Worm (Caenorhabditis elegans) whole organism, late embryonic: ENCODE data around the gene F57G12.2.

Experiments used
- ceh-6 ChIP-seq: fragments of 200-800 bp; sonication (Bioruptor generic); optimal IDR thresholded peaks from 2 replicates; lab custom pipeline; 2018; ENCODE audit warnings: mild to moderate bottlenecking, missing genetic modification characterization, missing compliant biosample characterization

Gene F57G12.2

DNA sequence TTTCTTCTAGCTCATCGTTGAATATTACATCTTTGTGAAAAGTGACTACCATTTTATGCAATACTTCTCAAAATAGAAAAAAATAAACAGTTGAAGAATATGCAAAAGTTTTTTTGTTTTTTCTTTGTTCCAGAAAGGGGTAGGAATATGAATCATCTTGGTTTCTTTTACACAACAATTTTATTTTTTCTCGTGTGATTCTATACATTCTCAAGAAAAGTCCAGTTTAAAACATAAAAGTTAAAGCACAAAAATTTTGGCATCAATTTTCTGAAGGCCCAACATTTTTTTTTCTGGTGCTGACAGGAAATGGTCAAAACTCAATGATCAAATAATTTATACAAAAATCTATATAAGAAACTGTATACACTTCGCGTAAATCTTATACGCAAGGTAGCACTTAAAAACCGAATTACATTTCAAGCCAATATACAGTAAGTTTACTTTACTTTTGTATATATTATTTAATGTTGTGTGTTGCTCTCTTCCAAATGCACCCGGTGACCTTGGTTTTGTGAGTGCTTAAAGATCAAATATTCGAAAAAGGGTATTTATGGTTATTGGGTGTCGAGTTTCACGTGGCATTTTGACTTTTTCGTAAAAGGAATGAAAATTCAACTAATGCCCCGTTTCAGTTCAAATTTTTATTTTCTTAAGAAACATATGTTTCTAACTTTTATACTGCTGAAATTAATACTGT is 51.2 kb downstream of the F57G12.2 start, which contains the start of the genes W03G11.2 and lgc-13:
Gene W03G11.2, minus strand, starts transcription at position 101 of the 700 bp plus-strand sequence.
Gene lgc-13, plus strand, starts transcription at position 650 of the 700 bp plus-strand sequence.
- no peak for TF ChIP-seq ceh-6 (GFP tag; lab: Kevin White, UChicago)
